Fruit fly (Drosophila melanogaster): Measurements from ENCODE around the gene Arl8.

DNA sequence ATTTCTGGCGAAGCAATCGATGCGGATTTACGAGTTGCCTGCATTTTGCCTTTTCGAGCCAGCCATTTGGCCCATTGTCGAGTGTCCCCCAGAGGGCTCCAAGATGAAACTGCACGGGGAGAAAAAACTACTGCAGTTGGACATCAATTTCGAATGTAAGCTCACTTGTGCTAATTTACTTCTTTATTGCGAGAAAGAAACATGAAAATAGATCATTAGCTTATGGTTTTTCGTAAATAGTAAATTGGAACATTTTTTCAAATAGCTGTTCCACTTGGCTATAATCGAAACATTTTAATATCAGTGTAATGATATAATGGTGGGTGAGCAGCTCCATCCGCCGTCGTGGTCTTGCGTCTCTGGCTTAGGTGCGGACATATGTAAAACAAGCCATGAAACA is 6.0 kb downstream of the Arl8 start:
- TF ChIP-seq usp (GFP tag; optimal IDR thresholded peaks at IDR 0.05), result no peak
- TF ChIP-seq CG8478 (optimal IDR thresholded peaks at IDR 0.05), result no peak
- no peak for TF ChIP-seq pan (optimal IDR thresholded peaks at IDR 0.05)
- no peak for TF ChIP-seq Dll (optimal IDR thresholded peaks at IDR 0.05)
- no peak for TF ChIP-seq EcR (GFP tag; optimal IDR thresholded peaks at IDR 0.05)
- no peak for TF ChIP-seq psq (optimal IDR thresholded peaks at IDR 0.05)
